Fruit fly (Drosophila melanogaster) whole organism: ENCODE measurements around the gene m-cup.

Experiments used
- CG8478 ChIP-seq: fragments of >200 bp; optimal IDR thresholded peaks from 2 replicates; lab custom pipeline; 2018; ENCODE audit warnings: inconsistent platforms
- Dll ChIP-seq: fragments of >200 bp; optimal IDR thresholded peaks from 2 replicates; lab custom pipeline; 2017
- EcR ChIP-seq, 2 experiments: fragments of >200 bp; optimal IDR thresholded peaks; 2 replicates each; lab custom pipeline; 2017; ENCODE audit warnings: missing biosample characterization in 2 of 2, missing genetic modification characterization in 2 of 2, missing genetic modification reagents in 2 of 2
- pan ChIP-seq: fragments of >200 bp; optimal IDR thresholded peaks from 2 replicates; lab custom pipeline; 2017
- psq ChIP-seq: fragments of >200 bp; optimal IDR thresholded peaks from 2 replicates; lab custom pipeline; 2017
- usp ChIP-seq: fragments of >200 bp; optimal IDR thresholded peaks from 2 replicates; lab custom pipeline; 2017; ENCODE audit warnings: missing biosample characterization, missing genetic modification characterization, mixed read lengths

m-cup gene

DNA sequence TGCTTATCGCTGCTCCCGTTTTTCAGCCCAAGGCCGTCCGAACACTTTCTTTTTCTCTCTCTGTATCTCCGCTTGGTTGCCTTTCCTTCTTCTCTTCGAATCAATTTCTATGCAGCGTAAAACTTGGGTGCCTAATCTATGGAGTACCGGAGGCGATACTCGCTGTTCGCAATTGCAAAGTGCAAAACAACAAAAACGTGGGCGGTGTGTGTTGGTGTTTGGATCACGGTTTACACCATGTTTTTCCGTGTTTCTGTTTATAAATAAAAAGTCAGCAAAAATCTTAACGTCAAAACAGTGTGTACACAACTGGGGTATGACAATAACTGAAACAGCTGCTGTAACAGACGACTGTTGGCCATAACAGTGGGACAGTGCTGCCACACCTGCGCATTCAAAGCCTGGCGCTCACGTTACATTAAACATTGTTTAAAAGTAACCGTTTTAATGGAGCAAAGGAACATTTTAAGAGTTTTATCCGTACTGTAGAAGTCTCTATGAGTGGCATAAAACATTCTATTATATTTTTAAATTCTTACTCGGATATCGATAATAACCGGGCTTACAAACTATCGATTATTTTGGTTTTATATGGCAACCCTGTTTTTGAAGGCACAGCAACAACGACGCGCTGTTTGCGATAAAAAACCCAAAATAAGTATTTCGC, at the start of gene m-cup, which contains the start of gene Det:
TSS of gene m-cup (minus strand) at position 333 of the 667 bp plus-strand sequence.
TSS of gene Det (plus strand) at position 588 of the 667 bp plus-strand sequence.
- TF ChIP-seq usp (GFP tag; lab: Kevin White, UChicago) (no peak), Dll (lab: Kevin White, UChicago) (no peak), CG8478 (no peak), EcR (GFP tag; optimal IDR thresholded peaks at IDR 0.05; lab: Kevin White, UChicago) (no peak), pan (no peak), psq (no peak)

DNA sequence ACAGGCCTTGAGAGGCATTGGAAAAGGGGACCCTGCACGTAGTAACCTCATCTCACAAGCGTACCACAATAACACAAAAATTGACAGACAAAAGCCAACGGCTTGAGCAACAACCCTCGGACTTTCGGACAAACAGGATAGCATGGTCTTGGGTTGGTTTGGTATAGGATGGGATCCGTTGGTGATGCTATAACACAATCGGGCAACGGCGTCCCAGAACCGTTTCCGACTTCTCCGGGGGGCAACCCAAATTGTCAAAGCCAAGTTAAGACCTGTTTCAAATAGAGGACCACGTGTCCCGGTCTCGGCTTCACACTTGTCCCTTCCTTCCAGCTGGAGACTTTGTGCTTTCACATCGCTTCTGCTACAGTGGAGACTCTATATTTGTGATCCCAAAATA, 48.4 kb upstream of the m-cup start:
- TF ChIP-seq EcR (GFP tag; optimal IDR thresholded peaks at IDR 0.05; lab: Kevin White, UChicago) (no peak), pan (no peak), psq (no peak), usp (GFP tag; lab: Kevin White, UChicago) (no peak), Dll (lab: Kevin White, UChicago) (no peak)

DNA sequence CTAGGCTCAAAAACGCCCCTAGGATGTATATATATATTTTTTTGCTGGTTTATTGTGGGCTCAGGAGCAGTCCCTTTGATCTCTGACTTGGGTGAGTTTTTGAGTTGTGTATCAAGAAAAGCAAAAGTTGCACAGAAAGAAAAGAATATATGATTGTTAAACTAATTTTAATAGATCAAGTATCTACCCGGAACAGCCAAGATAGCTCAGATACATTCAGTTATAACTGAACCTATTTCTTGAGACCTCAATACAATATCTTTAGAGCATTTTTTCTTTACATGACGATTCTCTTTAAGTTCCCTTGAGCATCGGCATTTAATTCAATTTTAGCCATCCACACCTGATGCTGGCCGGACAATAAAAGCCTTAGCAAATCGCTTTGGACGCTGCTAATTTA, 44.4 kb upstream of the m-cup start:
- TF ChIP-seq pan (no peak), EcR (GFP tag; optimal IDR thresholded peaks at IDR 0.05; lab: Kevin White, UChicago) (no peak)

dm6 chr3R:17192009-17192408, 42.8 kb upstream of the m-cup start:
- TF ChIP-seq usp (GFP tag; lab: Kevin White, UChicago) (no peak), psq (no peak), CG8478 (no peak), Dll (lab: Kevin White, UChicago) (no peak), EcR (GFP tag; optimal IDR thresholded peaks at IDR 0.05; lab: Kevin White, UChicago) (no peak), pan (no peak)

DNA sequence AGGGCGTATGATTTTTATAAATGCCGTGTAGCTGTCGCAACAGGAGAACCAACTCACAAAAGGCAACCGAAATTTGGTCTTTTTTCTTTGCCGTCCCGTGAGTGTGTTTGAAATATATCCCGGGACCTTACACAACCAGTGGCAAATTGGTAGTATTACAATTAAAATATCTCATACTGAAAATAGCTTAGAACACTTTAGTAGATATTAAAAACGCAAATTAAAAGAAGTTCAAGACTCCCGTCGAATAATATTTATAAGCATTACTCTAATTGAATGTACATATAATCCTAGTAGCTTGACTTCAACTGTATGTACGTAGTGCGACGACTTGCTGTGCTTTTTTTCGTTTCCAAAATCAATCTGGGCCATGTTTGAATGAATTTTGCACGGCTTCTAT, 28.9 kb upstream of the m-cup start:
- TF ChIP-seq pan (no peak), psq (no peak)

DNA sequence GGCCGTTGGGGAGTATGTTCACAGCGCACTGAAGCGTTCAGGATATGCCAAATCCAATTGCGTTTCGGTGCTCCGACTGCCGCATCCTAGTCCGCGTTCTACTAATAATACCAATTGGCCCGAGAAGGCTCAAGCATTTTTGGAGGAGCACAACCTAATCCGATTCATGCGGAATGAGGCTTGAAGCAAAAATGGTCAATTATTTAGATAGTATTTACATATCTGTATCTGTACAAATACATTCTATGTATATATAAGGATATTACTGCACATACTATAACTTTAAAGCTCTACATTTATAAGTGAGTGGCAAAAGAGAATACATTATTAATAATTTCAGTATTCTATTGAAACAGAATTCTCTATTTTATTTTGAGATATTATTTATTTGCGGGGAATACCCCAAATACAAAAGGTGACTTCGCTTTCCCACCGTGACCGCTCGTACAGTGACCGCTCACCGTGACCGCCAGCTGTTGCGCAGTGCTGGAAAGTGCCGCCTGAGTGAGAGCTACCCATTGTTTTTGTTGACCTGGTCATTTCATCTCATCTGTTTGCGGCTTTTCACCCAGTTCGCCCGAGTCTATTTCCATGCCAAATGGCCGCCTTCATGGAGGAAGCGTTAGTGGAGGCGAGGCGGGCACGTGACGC, 2.3 kb upstream of the m-cup start, which contains the start of gene CG5292:
TSS of gene CG5292 (plus strand) at position 486 of the 651 bp plus-strand sequence.
- TF ChIP-seq pan = no peak

DNA sequence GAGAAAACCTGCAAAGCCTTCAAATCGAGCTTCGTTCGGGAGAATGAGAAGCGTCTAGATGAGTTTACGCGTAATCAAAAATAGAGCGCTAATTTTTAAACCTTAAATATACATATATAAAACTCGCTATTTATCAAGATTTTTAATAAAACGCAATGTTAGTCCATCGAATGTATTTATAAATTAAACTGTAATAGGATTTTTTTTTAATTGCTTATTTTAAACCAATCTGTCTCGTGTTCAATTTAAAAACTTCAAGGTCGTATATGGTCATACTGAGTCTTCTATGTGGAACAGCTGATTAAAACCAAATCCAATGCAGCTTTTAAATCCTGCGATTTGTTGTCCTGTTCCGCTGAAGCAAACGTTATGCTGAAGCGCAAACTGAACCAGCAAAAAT, 1.1 kb upstream of the m-cup start, which contains the start of gene Smug:
TSS of gene Smug (plus strand) at position 301 of the 400 bp plus-strand sequence.
- TF ChIP-seq CG8478 = no peak
- TF ChIP-seq usp (GFP tag; lab: Kevin White, UChicago) = no peak
- TF ChIP-seq Dll (lab: Kevin White, UChicago) = no peak
- no peak for TF ChIP-seq pan
- no peak for TF ChIP-seq EcR (GFP tag; optimal IDR thresholded peaks at IDR 0.05; lab: Kevin White, UChicago)
- TF ChIP-seq psq = no peak

DNA sequence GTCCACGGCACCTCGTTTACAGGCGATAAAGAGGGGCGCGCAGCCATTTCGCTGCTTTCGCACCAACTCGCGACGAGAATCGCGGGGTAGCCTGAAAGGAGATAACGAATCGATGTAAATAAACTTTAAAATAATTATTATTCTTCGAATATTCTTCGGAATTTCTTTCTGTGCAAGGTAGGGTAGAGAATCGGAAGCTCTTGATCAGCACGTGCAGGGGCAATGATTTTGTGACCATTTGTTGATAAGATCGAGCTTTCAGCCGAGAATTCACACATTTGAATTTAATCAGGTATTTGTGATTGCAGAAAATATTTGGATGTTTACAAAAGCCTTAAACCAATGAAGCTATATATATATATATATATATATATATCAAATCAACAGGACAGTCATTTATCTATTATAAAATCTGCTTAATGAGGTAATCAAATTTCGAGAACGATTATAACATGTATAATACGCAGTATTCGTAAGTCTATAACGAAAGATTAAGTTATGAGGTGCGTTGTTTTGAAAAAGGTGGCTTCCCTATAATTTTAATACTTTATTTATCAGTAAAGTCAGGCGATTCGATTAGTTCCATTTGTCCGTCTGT, 1.5 kb downstream of the m-cup start:
- TF ChIP-seq CG8478 (no peak), usp (GFP tag; lab: Kevin White, UChicago) (no peak), Dll (lab: Kevin White, UChicago) (no peak), pan (no peak), psq (no peak)

dm6 chr3R:17142304-17142703, 6.9 kb downstream of the m-cup start, which contains the start of gene TwdlW:
TwdlW (minus strand) TSS chr3R:17142404.
- TF ChIP-seq Dll (lab: Kevin White, UChicago) (no peak), pan (no peak), EcR (GFP tag; optimal IDR thresholded peaks at IDR 0.05; lab: Kevin White, UChicago) (no peak), CG8478 (no peak), psq (no peak), usp (GFP tag; lab: Kevin White, UChicago) (no peak)

DNA sequence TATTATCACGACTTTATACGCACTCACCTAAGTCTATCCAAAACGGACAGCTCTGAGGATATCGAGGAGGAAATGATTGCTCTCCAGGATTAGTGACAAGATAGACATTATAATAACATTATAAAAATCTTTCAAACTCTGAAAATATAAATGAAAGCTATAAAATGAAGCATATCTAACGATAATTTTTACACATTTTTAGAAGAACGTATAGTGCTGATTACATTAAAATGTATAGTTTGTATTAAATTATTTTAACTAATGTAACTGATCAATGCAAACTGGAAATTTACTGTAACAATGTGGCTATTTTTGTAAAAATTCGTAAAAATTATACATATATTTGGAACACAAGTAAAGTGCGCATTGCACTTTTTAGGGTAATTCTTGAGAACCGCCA, 10.5 kb downstream of the m-cup start, which contains the start of gene CG5265:
TSS of gene CG5265 (plus strand) at position 301 of the 400 bp plus-strand sequence.
- TF ChIP-seq Dll (lab: Kevin White, UChicago) (no peak), EcR (GFP tag; optimal IDR thresholded peaks at IDR 0.05; lab: Kevin White, UChicago) (no peak), pan (no peak), CG8478 (no peak), usp (GFP tag; lab: Kevin White, UChicago) (no peak), psq (no peak)

- TF ChIP-seq Dll (lab: Kevin White, UChicago) (no peak), usp (GFP tag; lab: Kevin White, UChicago) (no peak), psq (no peak), pan (no peak), CG8478 (no peak), EcR (GFP tag; optimal IDR thresholded peaks at IDR 0.05; lab: Kevin White, UChicago) (no peak)
Measured at dm6 chr3R:17137593-17137992, 11.6 kb downstream of the m-cup start, which contains the start of gene CG5255. CG5255 (plus strand) TSS chr3R:17137893.

- TF ChIP-seq psq (no peak), usp (GFP tag; lab: Kevin White, UChicago) (no peak), EcR (GFP tag; optimal IDR thresholded peaks at IDR 0.05; lab: Kevin White, UChicago) (no peak), pan (no peak), Dll (lab: Kevin White, UChicago) (no peak), CG8478 (no peak)
Measured at dm6 chr3R:17135747-17136146, 13.5 kb downstream of the m-cup start, which contains the start of gene CG5246. CG5246 (plus strand) TSS chr3R:17136111.

DNA sequence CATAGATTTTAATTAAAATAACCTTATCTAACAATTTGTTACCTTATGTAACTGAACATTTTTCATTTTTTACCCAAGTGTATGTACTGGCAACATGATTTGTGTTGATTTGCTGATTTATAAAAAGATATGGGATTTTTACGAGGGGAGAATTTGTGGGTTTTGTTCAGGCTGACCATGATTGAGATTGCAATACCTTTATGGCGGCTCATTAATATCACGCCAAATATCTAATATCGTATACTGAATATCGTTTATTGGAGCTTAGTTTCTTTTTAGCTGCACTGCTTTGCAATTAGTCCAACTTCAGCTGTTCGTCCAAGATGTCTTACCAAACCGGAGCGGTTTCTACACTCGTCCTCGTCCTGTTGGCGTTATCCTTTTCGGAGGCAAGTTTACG, 15.3 kb downstream of the m-cup start, which contains the start of gene CG31267:
TSS of gene CG31267 (plus strand) at position 301 of the 400 bp plus-strand sequence.
- TF ChIP-seq usp (GFP tag; lab: Kevin White, UChicago) (no peak), psq (no peak), EcR (GFP tag; optimal IDR thresholded peaks at IDR 0.05; lab: Kevin White, UChicago) (no peak), CG8478 (no peak), pan (no peak), Dll (lab: Kevin White, UChicago) (no peak)
